Worm (Caenorhabditis elegans): ENCODE results near the gene R11E3.1.
A peak's percentile ranks its signal among the peaks of the same experiment; 100 is the strongest.

The R11E3.1 gene

ce11 chrIV:4755929-4756655 is 33.5 kb upstream of the R11E3.1 start, which contains the start of the genes fbxb-77 and Y17G9B.11:
Gene fbxb-77 (minus strand): TSS chrIV:4756157.
Gene Y17G9B.11 (plus strand): TSS chrIV:4756605.
- TF ChIP-seq cnd-1 (tag; optimal IDR thresholded peaks at IDR 0.05) (peak; percentile 71), mab-5 (tag; optimal IDR thresholded peaks at IDR 0.05) (no peak), blmp-1 (tag; optimal IDR thresholded peaks at IDR 0.05) (no peak), snpc-4 (tag; optimal IDR thresholded peaks at IDR 0.05) (no peak), lsy-2 (tag; optimal IDR thresholded peaks at IDR 0.05) (no peak), elt-3 (tag; optimal IDR thresholded peaks at IDR 0.05) (no peak), pha-4 (tag; optimal IDR thresholded peaks at IDR 0.05) (no peak), mls-2 (tag; optimal IDR thresholded peaks at IDR 0.05) (peak; percentile 38), nhr-28 (tag; optimal IDR thresholded peaks at IDR 0.05) (no peak), zip-8 (tag; optimal IDR thresholded peaks at IDR 0.05) (no peak), ces-1 (GFP tag; optimal IDR thresholded peaks at IDR 0.05) (peak; percentile 10)

ce11 chrIV:4758659-4759058 is 30.9 kb upstream of the R11E3.1 start, which contains the start of gene Y17G9B.8:
Gene Y17G9B.8 (minus strand): TSS chrIV:4758840.
- peak; percentile 9 for TF ChIP-seq sptf-1 (tag; optimal IDR thresholded peaks at IDR 0.05)
- TF ChIP-seq snpc-4 (tag; optimal IDR thresholded peaks at IDR 0.05), result no peak
- TF ChIP-seq cnd-1 (tag; optimal IDR thresholded peaks at IDR 0.05), result no peak
- no peak for TF ChIP-seq zip-8 (tag; optimal IDR thresholded peaks at IDR 0.05)
- TF ChIP-seq elt-1 (tag; optimal IDR thresholded peaks at IDR 0.05; ENCODE audit: borderline replicate concordance, insufficient read depth), result no peak
- no peak for TF ChIP-seq ceh-83 (GFP tag; optimal IDR thresholded peaks at IDR 0.05)

DNA sequence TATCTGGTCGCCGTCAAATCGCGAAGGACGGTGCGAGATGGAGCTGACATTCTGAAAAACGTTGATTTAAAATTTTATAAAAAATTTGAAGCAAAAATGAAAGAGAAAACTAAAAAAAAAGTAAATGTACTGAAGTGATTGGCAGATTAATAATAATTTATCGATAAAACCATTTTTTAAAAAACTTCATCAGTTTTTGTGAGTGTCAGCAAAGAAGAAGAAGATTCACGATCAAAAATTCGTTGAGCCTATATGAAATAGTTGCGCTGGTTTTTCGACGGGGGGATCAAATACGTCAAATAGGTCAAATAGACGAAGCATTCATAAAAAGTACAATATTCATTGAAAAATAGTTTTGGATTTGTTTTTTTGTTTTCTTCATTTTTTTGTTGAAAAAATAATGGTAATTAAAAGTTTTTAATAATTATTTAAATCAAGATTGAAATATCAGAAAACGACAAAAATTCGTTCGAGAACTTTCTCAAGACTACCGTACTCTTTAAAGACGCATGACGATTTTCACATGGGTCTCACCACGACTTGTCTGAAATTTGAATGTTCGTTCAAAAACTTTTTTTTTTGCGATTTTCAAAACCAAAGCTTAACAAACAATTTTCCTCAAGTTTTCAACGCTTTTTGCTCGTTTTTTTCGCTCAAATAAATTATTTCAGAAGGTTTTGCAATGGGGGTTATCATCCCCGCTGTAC is 29.0 kb upstream of the R11E3.1 start, which contains the start of the genes memi-1 and cyp-31A3:
Gene memi-1 (minus strand): TSS at position 51 of the 707 bp plus-strand sequence.
Gene cyp-31A3 (plus strand): TSS at position 672 of the 707 bp plus-strand sequence.
- no peak for TF ChIP-seq pha-4 (tag; optimal IDR thresholded peaks at IDR 0.05)
- no peak for TF ChIP-seq drap-1 (GFP tag; optimal IDR thresholded peaks at IDR 0.05)
- TF ChIP-seq nhr-2 (tag; optimal IDR thresholded peaks at IDR 0.05), result no peak
- no peak for TF ChIP-seq unc-62 (GFP tag; optimal IDR thresholded peaks at IDR 0.05)
- no peak for TF ChIP-seq tbx-8 (GFP tag; optimal IDR thresholded peaks at IDR 0.05)
- no peak for TF ChIP-seq mab-5 (tag; optimal IDR thresholded peaks at IDR 0.05)
- TF ChIP-seq M03D4.4 (tag; optimal IDR thresholded peaks at IDR 0.05), result no peak
- no peak for TF ChIP-seq ceh-83 (GFP tag; optimal IDR thresholded peaks at IDR 0.05)
- TF ChIP-seq lin-32 (GFP tag; optimal IDR thresholded peaks at IDR 0.05), result no peak
- no peak for TF ChIP-seq ham-2 (GFP tag; optimal IDR thresholded peaks at IDR 0.05)
- TF ChIP-seq sem-2 (GFP tag; optimal IDR thresholded peaks at IDR 0.05), result no peak
- no peak for TF ChIP-seq cnd-1 (tag; optimal IDR thresholded peaks at IDR 0.05)
- TF ChIP-seq lin-13 (tag; optimal IDR thresholded peaks at IDR 0.05), result no peak

ce11 chrIV:4762990-4763545 is 26.5 kb upstream of the R11E3.1 start:
- peak; percentile 4 for TF ChIP-seq lsy-2 (tag; optimal IDR thresholded peaks at IDR 0.05)

ce11 chrIV:4763844-4764243 is 25.7 kb upstream of the R11E3.1 start, which contains the start of gene Y17G9B.2:
Gene Y17G9B.2 (plus strand): TSS chrIV:4764144.
- TF ChIP-seq ztf-11 (tag; optimal IDR thresholded peaks at IDR 0.05) (no peak), elt-1 (tag; optimal IDR thresholded peaks at IDR 0.05; ENCODE audit: borderline replicate concordance, insufficient read depth) (no peak), elt-3 (tag; optimal IDR thresholded peaks at IDR 0.05) (no peak), mep-1 (tag; optimal IDR thresholded peaks at IDR 0.05) (no peak), pha-4 (tag; optimal IDR thresholded peaks at IDR 0.05) (no peak), hlh-1 (tag; optimal IDR thresholded peaks at IDR 0.05) (no peak), blmp-1 (tag; optimal IDR thresholded peaks at IDR 0.05) (no peak), flh-1 (GFP tag; optimal IDR thresholded peaks at IDR 0.05) (no peak), lin-32 (GFP tag; optimal IDR thresholded peaks at IDR 0.05) (no peak), M03D4.4 (tag; optimal IDR thresholded peaks at IDR 0.05) (no peak), lin-13 (tag; optimal IDR thresholded peaks at IDR 0.05) (no peak), zip-8 (tag; optimal IDR thresholded peaks at IDR 0.05) (no peak), unc-62 (GFP tag; optimal IDR thresholded peaks at IDR 0.05) (no peak), nhr-12 (tag; optimal IDR thresholded peaks at IDR 0.05) (no peak), nhr-76 (tag; optimal IDR thresholded peaks at IDR 0.05) (no peak), ham-2 (GFP tag; optimal IDR thresholded peaks at IDR 0.05) (no peak), sptf-1 (tag; optimal IDR thresholded peaks at IDR 0.05) (no peak), nhr-237 (tag; optimal IDR thresholded peaks at IDR 0.05) (no peak), nhr-2 (tag; optimal IDR thresholded peaks at IDR 0.05) (no peak), mls-2 (tag; optimal IDR thresholded peaks at IDR 0.05) (no peak)

Data from whole organism, mixed stage, embryonic.